Worm (Caenorhabditis elegans) whole organism, young adult: Measurements from ENCODE around the gene msp-38.
A peak's percentile ranks its signal among the peaks of the same experiment; 100 is the strongest.

Experiments
- B0035.1 ChIP-seq: sonication (generic microtip); optimal IDR thresholded peaks from 2 replicates; lab custom pipeline; 2016; ENCODE audit warnings: missing genetic modification characterization, mild to moderate bottlenecking, missing compliant biosample characterization, missing genotype, missing genetic modification reagents
- B0261.1 ChIP-seq: sonication (generic microtip); optimal IDR thresholded peaks from 2 replicates; lab custom pipeline; 2016; ENCODE audit warnings: mild to moderate bottlenecking, missing genetic modification characterization, moderate library complexity, missing compliant biosample characterization
- F39B2.1 ChIP-seq: fragments of 200-800 bp; sonication (Bioruptor generic); IDR thresholded peaks from 2 replicates; pipeline ENCODE4 v1.3.6; 2022; ENCODE audit warnings: missing genetic modification reagents, missing genetic modification characterization, missing compliant biosample characterization
- F49E8.2 ChIP-seq: sonication (generic microtip); optimal IDR thresholded peaks from 3 replicates; lab custom pipeline; 2017; ENCODE audit warnings: missing genetic modification characterization, mild to moderate bottlenecking, missing compliant biosample characterization, antibody characterized with exemption, moderate library complexity; ENCODE audit not compliant: insufficient read depth
- T07F8.4 ChIP-seq: sonication (generic microtip); optimal IDR thresholded peaks from 2 replicates; lab custom pipeline; 2016; ENCODE audit warnings: mild to moderate bottlenecking, missing genetic modification characterization, moderate library complexity, missing compliant biosample characterization
- Y53F4B.3 ChIP-seq: fragments of 200-800 bp; sonication (Bioruptor generic); IDR thresholded peaks from 2 replicates; pipeline ENCODE4 v1.3.6; 2022; ENCODE audit warnings: missing genetic modification reagents, missing genetic modification characterization, missing compliant biosample characterization
- Y56A3A.18 ChIP-seq: fragments of 200-800 bp; sonication (Bioruptor generic); IDR thresholded peaks from 2 replicates; pipeline ENCODE4 v1.3.6; 2022; ENCODE audit warnings: missing genetic modification reagents, missing genetic modification characterization, missing compliant biosample characterization
- Y95B8A.8 ChIP-seq: fragments of 200-800 bp; sonication (Bioruptor generic); IDR thresholded peaks from 2 replicates; pipeline ENCODE4 v1.3.6; 2022; ENCODE audit warnings: missing genetic modification reagents, missing genetic modification characterization, missing compliant biosample characterization
- ZK185.1 ChIP-seq: sonication (generic microtip); optimal IDR thresholded peaks from 2 replicates; lab custom pipeline; 2016; ENCODE audit warnings: mild to moderate bottlenecking, missing genetic modification characterization, missing compliant biosample characterization; ENCODE audit not compliant: poor library complexity, severe bottlenecking
- attf-3 ChIP-seq: fragments of 200-800 bp; sonication (Bioruptor generic); conservative IDR thresholded peaks from 2 replicates; pipeline ENCODE4 v1.3.6; 2022; ENCODE audit warnings: missing genetic modification reagents, missing genetic modification characterization, missing compliant biosample characterization
- attf-5 ChIP-seq: fragments of 200-800 bp; sonication (Bioruptor generic); optimal IDR thresholded peaks from 2 replicates; lab custom pipeline; 2018; ENCODE audit warnings: mild to moderate bottlenecking, missing genetic modification characterization, missing compliant biosample characterization
- ceh-100 ChIP-seq: fragments of 200-800 bp; sonication (Bioruptor generic); IDR thresholded peaks from 2 replicates; pipeline ENCODE4 v1.3.6; 2022; ENCODE audit warnings: missing genetic modification reagents, missing genetic modification characterization, missing compliant biosample characterization
- chd-7 ChIP-seq: sonication (generic microtip); optimal IDR thresholded peaks from 2 replicates; lab custom pipeline; 2016; ENCODE audit warnings: mild to moderate bottlenecking, missing genetic modification characterization, moderate library complexity, missing compliant biosample characterization
- dpl-1 ChIP-seq: fragments of 150-350 bp; optimal IDR thresholded peaks from 2 replicates; lab custom pipeline; 2014; ENCODE audit warnings: missing biosample characterization, missing genetic modification reagents, missing genetic modification characterization
- egl-18 ChIP-seq: fragments of 200-800 bp; sonication (Bioruptor generic); IDR thresholded peaks from 2 replicates; pipeline ENCODE4 v1.3.6; 2022; ENCODE audit warnings: missing genetic modification reagents, missing genetic modification characterization, missing compliant biosample characterization
- fkh-3 ChIP-seq: sonication (generic microtip); optimal IDR thresholded peaks from 2 replicates; lab custom pipeline; 2016; ENCODE audit warnings: mild to moderate bottlenecking, missing genetic modification characterization, missing compliant biosample characterization
- gei-17 ChIP-seq: fragments of 200-800 bp; sonication (Bioruptor generic); optimal IDR thresholded peaks from 2 replicates; lab custom pipeline; 2018; ENCODE audit warnings: mild to moderate bottlenecking, missing genetic modification characterization, missing compliant biosample characterization
- hlh-26 ChIP-seq: fragments of 200-800 bp; sonication (Bioruptor generic); conservative IDR thresholded peaks from 2 replicates; pipeline ENCODE4 v1.3.6; 2022; ENCODE audit warnings: missing genetic modification reagents, missing genetic modification characterization, missing compliant biosample characterization
- hmg-1.2 ChIP-seq: fragments of 200-800 bp; sonication (Bioruptor generic); IDR thresholded peaks from 2 replicates; pipeline ENCODE4 v1.3.6; 2022; ENCODE audit warnings: missing genetic modification reagents, missing genetic modification characterization, missing compliant biosample characterization
- let-526 ChIP-seq: fragments of 200-800 bp; sonication (Bioruptor generic); IDR thresholded peaks from 2 replicates; pipeline ENCODE4 v1.3.6; 2022; ENCODE audit warnings: missing genetic modification reagents, missing genetic modification characterization, missing compliant biosample characterization
- lin-35 ChIP-seq, 3 experiments: fragments of 150-350 bp in 2 of 3; sonication (generic microtip) in 1 of 3; optimal IDR thresholded peaks; 2 replicates each; lab custom pipeline; 2014 to 2018; ENCODE audit warnings: missing biosample characterization in 3 of 3, missing genetic modification characterization in 3 of 3, missing genetic modification reagents in 3 of 3
- lin-40 ChIP-seq: sonication (generic microtip); optimal IDR thresholded peaks from 2 replicates; lab custom pipeline; 2016; ENCODE audit warnings: missing genetic modification characterization, mild to moderate bottlenecking, missing compliant biosample characterization, missing genotype, missing genetic modification reagents
- lin-54 ChIP-seq: fragments of 200-800 bp; sonication (Bioruptor generic); optimal IDR thresholded peaks from 2 replicates; lab custom pipeline; 2018; ENCODE audit warnings: mild to moderate bottlenecking, missing genetic modification characterization, missing compliant biosample characterization
- lir-1 ChIP-seq: fragments of 200-800 bp; sonication (Bioruptor generic); conservative IDR thresholded peaks from 2 replicates; pipeline ENCODE4 v1.3.6; 2022; ENCODE audit warnings: missing genetic modification reagents, missing genetic modification characterization, missing compliant biosample characterization
- madf-10 ChIP-seq: sonication (generic microtip); optimal IDR thresholded peaks from 2 replicates; lab custom pipeline; 2016; ENCODE audit warnings: mild to moderate bottlenecking, missing genetic modification characterization, missing compliant biosample characterization
- mel-28 ChIP-seq: sonication (generic microtip); optimal IDR thresholded peaks from 2 replicates; lab custom pipeline; 2016; ENCODE audit warnings: borderline replicate concordance, mild to moderate bottlenecking, missing genetic modification characterization, missing compliant biosample characterization
- nfya-1 ChIP-seq: sonication (generic microtip); optimal IDR thresholded peaks from 2 replicates; lab custom pipeline; 2017; ENCODE audit warnings: antibody characterized with exemption, missing compliant biosample characterization, missing genetic modification characterization, borderline replicate concordance; ENCODE audit not compliant: insufficient read depth
- nfya-2 ChIP-seq: fragments of 200-800 bp; sonication (Bioruptor generic); IDR thresholded peaks from 2 replicates; pipeline ENCODE4 v1.3.6; 2022; ENCODE audit warnings: missing genetic modification reagents, missing genetic modification characterization, missing compliant biosample characterization
- rcor-1 ChIP-seq: fragments of 200-800 bp; sonication (Bioruptor generic); IDR thresholded peaks from 2 replicates; pipeline ENCODE4 v1.3.6; 2022; ENCODE audit warnings: missing genetic modification reagents, missing genetic modification characterization, missing compliant biosample characterization
- rec-8 ChIP-seq, 2 experiments: sonication (generic microtip); optimal IDR thresholded peaks; 2 replicates each; lab custom pipeline; 2016; ENCODE audit warnings: mild to moderate bottlenecking in 2 of 2, missing genetic modification characterization in 2 of 2, missing genetic modification reagents in 2 of 2, missing genotype in 2 of 2, missing biosample characterization in 1 of 2, missing compliant biosample characterization in 1 of 2, moderate library complexity in 1 of 2
- repo-1 ChIP-seq: sonication (generic microtip); optimal IDR thresholded peaks from 2 replicates; lab custom pipeline; 2017; ENCODE audit warnings: mild to moderate bottlenecking, missing genetic modification characterization, missing compliant biosample characterization
- rpc-1 ChIP-seq, 2 experiments: fragments of 150-350 bp in 1 of 2; sonication (generic microtip) in 1 of 2; optimal IDR thresholded peaks; 2 replicates each; lab custom pipeline; 2014 to 2018; ENCODE audit warnings: missing biosample characterization in 1 of 2, missing genetic modification characterization in 1 of 2, missing genetic modification reagents in 1 of 2, missing genotype in 1 of 2
- snpc-3.4 ChIP-seq: sonication (generic microtip); optimal IDR thresholded peaks from 2 replicates; lab custom pipeline; 2017; ENCODE audit warnings: missing genetic modification characterization, mild to moderate bottlenecking, missing compliant biosample characterization, antibody characterized with exemption, moderate library complexity, missing genotype, missing genetic modification reagents
- sptf-2 ChIP-seq: fragments of 200-800 bp; sonication (Bioruptor generic); optimal IDR thresholded peaks from 2 replicates; lab custom pipeline; 2018; ENCODE audit warnings: mild to moderate bottlenecking, missing genetic modification characterization, missing compliant biosample characterization
- tbp1 ChIP-seq: fragments of 200-800 bp; sonication (Bioruptor generic); optimal IDR thresholded peaks from 2 replicates; lab custom pipeline; 2018; ENCODE audit warnings: mild to moderate bottlenecking, missing genetic modification characterization, missing compliant biosample characterization
- unc-62 ChIP-seq: fragments of 150-350 bp; optimal IDR thresholded peaks from 2 replicates; lab custom pipeline; 2014; ENCODE audit warnings: missing biosample characterization, missing genetic modification reagents, missing genetic modification characterization
- ztf-26 ChIP-seq: sonication (generic microtip); optimal IDR thresholded peaks from 2 replicates; lab custom pipeline; 2017; ENCODE audit warnings: missing genetic modification characterization, missing compliant biosample characterization
- ztf-28 ChIP-seq: fragments of 200-800 bp; sonication (Bioruptor generic); IDR thresholded peaks from 2 replicates; pipeline ENCODE4 v1.3.6; 2022; ENCODE audit warnings: missing genetic modification reagents, missing genetic modification characterization, missing compliant biosample characterization
- ztf-6 ChIP-seq: fragments of 200-800 bp; sonication (Bioruptor generic); IDR thresholded peaks from 2 replicates; pipeline ENCODE4 v1.3.6; 2022; ENCODE audit warnings: missing genetic modification reagents, missing genetic modification characterization, missing compliant biosample characterization

msp-38 gene

ce11 chrIV:10151439-10151997 is 8.0 kb upstream of the msp-38 start, which contains the start of gene copg-1 (continued):
- no peak for TF ChIP-seq Y56A3A.18
- no peak for TF ChIP-seq Y53F4B.3 (GFP tag; lab: Robert Waterston, UW)
- no peak for TF ChIP-seq attf-3 (GFP tag; lab: Robert Waterston, UW)
- TF ChIP-seq sptf-2 (GFP tag; lab: Kevin White, UChicago): no peak
- peak; percentile 14 for TF ChIP-seq tbp1 (GFP tag; lab: Kevin White, UChicago)
- TF ChIP-seq madf-10 (tag; lab: Kevin White, UChicago): no peak
- TF ChIP-seq T07F8.4 (tag; lab: Kevin White, UChicago): no peak
- TF ChIP-seq lin-35 (GFP tag; optimal IDR thresholded peaks at IDR 0.05; lab: Kevin White, UChicago): peak in 1 of 3 experiments; percentile 16
- TF ChIP-seq nfya-1 (tag; lab: Kevin White, UChicago): no peak
- no peak for TF ChIP-seq rec-8 (tag; optimal IDR thresholded peaks at IDR 0.05; lab: Kevin White, UChicago)
- no peak for TF ChIP-seq B0035.1 (tag; lab: Kevin White, UChicago)
- TF ChIP-seq unc-62 (GFP tag; lab: Kevin White, UChicago): no peak
- TF ChIP-seq ztf-26: no peak
- TF ChIP-seq B0261.1: no peak
- no peak for TF ChIP-seq gei-17 (GFP tag; lab: Kevin White, UChicago)
- no peak for TF ChIP-seq let-526 (GFP tag; lab: Robert Waterston, UW)
- TF ChIP-seq F49E8.2 (tag; lab: Kevin White, UChicago): no peak
- no peak for TF ChIP-seq lir-1 (GFP tag; lab: Robert Waterston, UW)
- no peak for TF ChIP-seq mel-28 (tag; lab: Kevin White, UChicago)
- no peak for TF ChIP-seq ceh-100 (GFP tag; lab: Robert Waterston, UW)
- TF ChIP-seq chd-7 (tag; lab: Kevin White, UChicago): no peak
- no peak for TF ChIP-seq ztf-28 (GFP tag; lab: Robert Waterston, UW)
- TF ChIP-seq hmg-1.2: no peak
- no peak for TF ChIP-seq repo-1
- TF ChIP-seq snpc-3.4 (tag; lab: Kevin White, UChicago): no peak
- TF ChIP-seq rpc-1 (optimal IDR thresholded peaks at IDR 0.05; lab: Kevin White, UChicago): no peak
- TF ChIP-seq rpc-1 (tag; optimal IDR thresholded peaks at IDR 0.05; lab: Kevin White, UChicago): no peak
- TF ChIP-seq attf-5 (GFP tag; lab: Kevin White, UChicago): peak; percentile 18
- TF ChIP-seq dpl-1: peak; percentile 24
- TF ChIP-seq F39B2.1 (GFP tag; lab: Robert Waterston, UW): no peak
- TF ChIP-seq hlh-26 (GFP tag; lab: Robert Waterston, UW): no peak

ce11 chrIV:10150552-10151004 is 7.0 kb upstream of the msp-38 start, which contains the start of gene tsp-12:
Gene tsp-12 (minus strand): TSS chrIV:10150602.
- no peak for TF ChIP-seq Y95B8A.8 (GFP tag; lab: Robert Waterston, UW)

- no peak for TF ChIP-seq ZK185.1
- TF ChIP-seq Y56A3A.18: no peak
- TF ChIP-seq lin-40 (tag; lab: Kevin White, UChicago): no peak
- no peak for TF ChIP-seq lin-54
- TF ChIP-seq lir-1 (GFP tag; lab: Robert Waterston, UW): no peak
- TF ChIP-seq egl-18 (GFP tag; lab: Robert Waterston, UW): no peak
- no peak for TF ChIP-seq fkh-3 (tag; lab: Kevin White, UChicago)
- no peak for TF ChIP-seq ztf-6 (GFP tag; lab: Robert Waterston, UW)
- TF ChIP-seq nfya-2 (GFP tag; lab: Robert Waterston, UW): no peak
- TF ChIP-seq rcor-1: no peak
- TF ChIP-seq snpc-3.4 (tag; lab: Kevin White, UChicago): no peak
- no peak for TF ChIP-seq F39B2.1 (GFP tag; lab: Robert Waterston, UW)
- TF ChIP-seq tbp1 (GFP tag; lab: Kevin White, UChicago): no peak
These were observed 5.4 kb upstream of the msp-38 start, which contains the start of gene pigs-1 for ce11 chrIV:10148938-10149337. Gene pigs-1 (minus strand): TSS chrIV:10149038.
